Fruit fly (Drosophila melanogaster) whole organism, prepupa: ENCODE results near the gene CG11334.

Source experiments
- CG31627 ChIP-seq: fragments of 200-800 bp; sonication (Bioruptor generic); optimal IDR thresholded peaks from 3 replicates; lab custom pipeline; 2016; ENCODE audit warnings: missing biosample characterization, missing genetic modification characterization
- CG6276 ChIP-seq: fragments of 200-800 bp; sonication (Bioruptor generic); optimal IDR thresholded peaks from 2 replicates; lab custom pipeline; 2017; ENCODE audit warnings: missing biosample characterization, mild to moderate bottlenecking, missing genetic modification characterization
- CG6808 ChIP-seq: fragments of 200-800 bp; sonication (Bioruptor generic); optimal IDR thresholded peaks from 3 replicates; lab custom pipeline; 2017; ENCODE audit warnings: missing biosample characterization, missing genetic modification characterization, mild to moderate bottlenecking, moderate library complexity, missing genetic modification reagents
- CG6854 ChIP-seq: fragments of 200-800 bp; sonication (Bioruptor generic); optimal IDR thresholded peaks from 2 replicates; lab custom pipeline; 2017; ENCODE audit warnings: missing biosample characterization, mild to moderate bottlenecking, missing genetic modification characterization
- achi ChIP-seq: fragments of 200-800 bp; sonication (Bioruptor generic); optimal IDR thresholded peaks from 3 replicates; lab custom pipeline; 2016; ENCODE audit warnings: missing biosample characterization, missing genetic modification characterization
- acj6 ChIP-seq: fragments of 200-800 bp; sonication (Bioruptor generic); optimal IDR thresholded peaks from 3 replicates; lab custom pipeline; 2016; ENCODE audit warnings: missing biosample characterization, missing genetic modification characterization
- spab ChIP-seq: fragments of 200-800 bp; sonication (Bioruptor generic); optimal IDR thresholded peaks from 2 replicates; lab custom pipeline; 2017; ENCODE audit warnings: missing biosample characterization, mild to moderate bottlenecking, missing genetic modification characterization, missing genetic modification reagents
- ss ChIP-seq, 2 experiments: fragments of 200-800 bp; sonication (Bioruptor generic); optimal IDR thresholded peaks; 2 replicates in 1 of 2; 3 replicates in 1 of 2; lab custom pipeline; 2017 to 2018; ENCODE audit warnings: mild to moderate bottlenecking in 2 of 2, missing biosample characterization in 2 of 2, missing genetic modification characterization in 2 of 2, moderate library complexity in 1 of 2
- vri ChIP-seq: fragments of 200-800 bp; sonication (Bioruptor generic); optimal IDR thresholded peaks from 3 replicates; lab custom pipeline; 2016; ENCODE audit warnings: missing biosample characterization, mild to moderate bottlenecking, missing genetic modification characterization

DNA sequence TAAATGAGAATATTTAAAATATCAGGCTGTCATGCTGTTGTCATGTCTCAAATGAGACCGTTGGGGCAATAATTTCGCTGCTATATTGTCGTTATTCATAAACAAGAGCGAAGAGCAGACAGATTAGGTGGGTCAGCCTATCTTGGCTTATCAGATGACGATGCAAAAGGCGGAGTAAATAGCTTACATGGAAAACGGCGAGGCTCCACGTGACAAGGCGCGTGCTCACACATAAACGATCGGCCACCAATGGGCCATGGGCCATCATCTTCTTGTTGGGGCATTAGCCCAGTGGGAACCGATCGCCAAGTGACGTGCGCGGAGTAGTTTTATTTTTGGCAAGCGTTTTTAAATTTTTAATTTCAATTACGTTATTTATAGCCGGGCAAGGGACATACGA, 1.6 kb downstream of the CG11334 start:
- TF ChIP-seq ss (GFP tag; optimal IDR thresholded peaks at IDR 0.05; lab: Kevin White, UChicago) (no peak), CG6808 (GFP tag; lab: Kevin White, UChicago) (no peak), acj6 (GFP tag; lab: Kevin White, UChicago) (no peak), achi (no peak), spab (GFP tag; lab: Kevin White, UChicago) (no peak), CG6276 (no peak), CG31627 (GFP tag; lab: Kevin White, UChicago) (no peak), vri (GFP tag; lab: Kevin White, UChicago) (no peak), CG6854 (GFP tag; lab: Kevin White, UChicago) (no peak)
